Worm (Caenorhabditis elegans): ENCODE results near the gene Y53G8AL.3.

The Y53G8AL.3 gene

ce11 chrIII:3220287-3220686, 32.7 kb downstream of the Y53G8AL.3 start:
- TF ChIP-seq swsn-7 (tag; optimal IDR thresholded peaks at IDR 0.05) (peak; percentile 50), elt-3 (tag; optimal IDR thresholded peaks at IDR 0.05) (no peak), dpl-1 (GFP tag; optimal IDR thresholded peaks at IDR 0.05) (peak in 1 of 3 experiments; percentile 15), mep-1 (tag; optimal IDR thresholded peaks at IDR 0.05) (peak; percentile 29), ceh-82 (tag; optimal IDR thresholded peaks at IDR 0.05) (peak in 2 of 3 experiments; percentile 13 to 49), fkh-10 (GFP tag; optimal IDR thresholded peaks at IDR 0.05) (peak; percentile 5), fkh-8 (tag; optimal IDR thresholded peaks at IDR 0.05) (peak; percentile 68), tbx-2 (tag; optimal IDR thresholded peaks at IDR 0.05) (peak; percentile 49), isw-1 (GFP tag; IDR thresholded peaks at IDR 0.05) (0 out of 2 replicates have a peak, but pooled peaks have one; percentile 19), unc-86 (tag; optimal IDR thresholded peaks at IDR 0.05) (peak; percentile 83), unc-30 (tag; optimal IDR thresholded peaks at IDR 0.05) (no peak), snpc-4 (tag; optimal IDR thresholded peaks at IDR 0.05) (no peak), xbp-1 (tag; optimal IDR thresholded peaks at IDR 0.05) (no peak), efl-1 (optimal IDR thresholded peaks at IDR 0.05) (peak; percentile 37 to 44), efl-1 (GFP tag; optimal IDR thresholded peaks at IDR 0.05 in 1 of 2) (no peak), lin-35 (GFP tag; optimal IDR thresholded peaks at IDR 0.05) (no peak), nhr-47 (tag; optimal IDR thresholded peaks at IDR 0.05) (peak; percentile 59), nhr-85 (tag) (no peak), snu-23 (GFP tag; optimal IDR thresholded peaks at IDR 0.05) (peak; percentile 33), lin-13 (GFP tag; optimal IDR thresholded peaks at IDR 0.05) (peak; percentile 16), lsy-2 (tag; optimal IDR thresholded peaks at IDR 0.05) (peak; percentile 29 to 51), dsc-1 (tag; optimal IDR thresholded peaks at IDR 0.05) (peak; percentile 1), nhr-71 (tag; optimal IDR thresholded peaks at IDR 0.05) (peak; percentile 59), nhr-84 (tag; optimal IDR thresholded peaks at IDR 0.05) (no peak), lin-14 (GFP tag; optimal IDR thresholded peaks at IDR 0.05) (peak; percentile 89)

ce11 chrIII:3219050-3219449, 33.9 kb downstream of the Y53G8AL.3 start, which contains the start of gene frm-8:
frm-8 (minus strand) TSS chrIII:3219150.
- TF ChIP-seq lin-35 (GFP tag; optimal IDR thresholded peaks at IDR 0.05), result no peak

- TF ChIP-seq efl-1 (optimal IDR thresholded peaks at IDR 0.05) (no peak), efl-1 (GFP tag; optimal IDR thresholded peaks at IDR 0.05 in 1 of 2) (peak in 1 of 2 experiments; percentile 57), fos-1 (tag; optimal IDR thresholded peaks at IDR 0.05) (no peak)
Observed at ce11 chrIII:3203589-3203988, 49.4 kb downstream of the Y53G8AL.3 start.
